Worm (Caenorhabditis elegans): Measurements from ENCODE around the gene C01C4.3.

The C01C4.3 gene

ce11 chrX:3733321-3733720, 36.6 kb downstream of the C01C4.3 start:
- TF ChIP-seq him-1 (tag; optimal IDR thresholded peaks at IDR 0.05) (no peak), W03F9.2 (tag; optimal IDR thresholded peaks at IDR 0.05) (no peak), dao-5 (tag; optimal IDR thresholded peaks at IDR 0.05) (no peak)

- TF ChIP-seq dao-5 (tag; optimal IDR thresholded peaks at IDR 0.05): no peak
- TF ChIP-seq him-1 (tag; optimal IDR thresholded peaks at IDR 0.05): no peak
- no peak for TF ChIP-seq W03F9.2 (tag; optimal IDR thresholded peaks at IDR 0.05)
Measured at ce11 chrX:3733732-3734131, 37.0 kb downstream of the C01C4.3 start, which contains the start of gene tag-18. tag-18 (minus strand) TSS chrX:3734036.

- no peak for TF ChIP-seq W03F9.2 (tag; optimal IDR thresholded peaks at IDR 0.05)
- TF ChIP-seq dao-5 (tag; optimal IDR thresholded peaks at IDR 0.05): no peak
- TF ChIP-seq him-1 (tag; optimal IDR thresholded peaks at IDR 0.05): no peak
Measured at ce11 chrX:3738617-3739016, 41.9 kb downstream of the C01C4.3 start.

DNA sequence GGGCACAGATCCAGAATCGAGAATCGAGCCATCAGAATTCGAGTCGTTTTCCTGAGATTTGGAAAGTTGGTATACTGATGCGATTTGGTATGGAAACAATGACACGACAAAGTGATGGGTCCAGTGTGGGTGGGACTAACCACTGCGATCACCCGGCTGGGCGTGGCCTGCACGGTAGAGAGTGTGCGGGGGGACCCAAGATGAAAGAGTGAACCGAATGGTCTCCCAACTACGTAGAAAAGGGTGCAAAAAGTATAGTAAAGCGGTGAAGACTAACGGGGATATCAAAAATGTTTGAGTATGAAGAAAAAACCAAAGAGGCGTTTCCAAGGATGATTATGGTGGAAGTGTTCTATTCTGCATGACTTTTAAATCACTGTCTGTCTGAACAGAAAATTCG, 45.5 kb downstream of the C01C4.3 start, which contains the start of gene fkh-2:
Gene fkh-2, minus strand, starts transcription at position 101 of the 400 bp plus-strand sequence.
- TF ChIP-seq him-1 (tag; optimal IDR thresholded peaks at IDR 0.05) (no peak), dao-5 (tag; optimal IDR thresholded peaks at IDR 0.05) (no peak), W03F9.2 (tag; optimal IDR thresholded peaks at IDR 0.05) (no peak)

DNA sequence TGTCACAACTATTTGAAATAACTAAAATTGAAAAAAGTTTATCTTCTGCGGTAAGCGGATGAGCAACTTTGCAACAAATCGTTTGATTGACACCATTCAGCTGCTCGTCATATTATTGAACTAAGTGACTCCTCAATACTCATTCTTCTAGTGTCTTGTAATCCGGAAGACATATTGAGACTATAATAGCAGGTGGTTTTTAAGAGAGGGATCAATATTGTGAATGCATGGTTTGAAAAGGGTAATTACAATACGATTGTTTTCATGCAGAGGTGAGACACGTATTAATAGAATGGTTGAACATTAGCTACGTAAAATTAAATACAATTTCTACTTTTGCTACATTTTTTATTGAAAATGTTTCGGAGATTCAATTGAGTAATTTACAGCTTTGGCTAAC, 46.5 kb downstream of the C01C4.3 start:
- no peak for TF ChIP-seq him-1 (tag; optimal IDR thresholded peaks at IDR 0.05)

- TF ChIP-seq dao-5 (tag; optimal IDR thresholded peaks at IDR 0.05): no peak
- TF ChIP-seq him-1 (tag; optimal IDR thresholded peaks at IDR 0.05): no peak
- no peak for TF ChIP-seq W03F9.2 (tag; optimal IDR thresholded peaks at IDR 0.05)
Measured at ce11 chrX:3751370-3751769, 54.7 kb downstream of the C01C4.3 start.

- TF ChIP-seq him-1 (tag; optimal IDR thresholded peaks at IDR 0.05) (no peak), dao-5 (tag; optimal IDR thresholded peaks at IDR 0.05) (no peak), W03F9.2 (tag; optimal IDR thresholded peaks at IDR 0.05) (no peak)
Measured at ce11 chrX:3752443-3752842, 55.7 kb downstream of the C01C4.3 start.

- TF ChIP-seq him-1 (tag; optimal IDR thresholded peaks at IDR 0.05) (no peak), W03F9.2 (tag; optimal IDR thresholded peaks at IDR 0.05) (no peak), dao-5 (tag; optimal IDR thresholded peaks at IDR 0.05) (no peak)
Measured at ce11 chrX:3755753-3756152, 59.0 kb downstream of the C01C4.3 start.

- TF ChIP-seq him-1 (tag; optimal IDR thresholded peaks at IDR 0.05): no peak
- no peak for TF ChIP-seq dao-5 (tag; optimal IDR thresholded peaks at IDR 0.05)
- no peak for TF ChIP-seq W03F9.2 (tag; optimal IDR thresholded peaks at IDR 0.05)
Measured at ce11 chrX:3756238-3756637, 59.5 kb downstream of the C01C4.3 start.

ce11 chrX:3758399-3758798, 61.7 kb downstream of the C01C4.3 start, which contains the start of gene T14G12.12:
T14G12.12 (minus strand) TSS chrX:3758499.
- no peak for TF ChIP-seq W03F9.2 (tag; optimal IDR thresholded peaks at IDR 0.05)
- TF ChIP-seq dao-5 (tag; optimal IDR thresholded peaks at IDR 0.05): no peak
- no peak for TF ChIP-seq him-1 (tag; optimal IDR thresholded peaks at IDR 0.05)

DNA sequence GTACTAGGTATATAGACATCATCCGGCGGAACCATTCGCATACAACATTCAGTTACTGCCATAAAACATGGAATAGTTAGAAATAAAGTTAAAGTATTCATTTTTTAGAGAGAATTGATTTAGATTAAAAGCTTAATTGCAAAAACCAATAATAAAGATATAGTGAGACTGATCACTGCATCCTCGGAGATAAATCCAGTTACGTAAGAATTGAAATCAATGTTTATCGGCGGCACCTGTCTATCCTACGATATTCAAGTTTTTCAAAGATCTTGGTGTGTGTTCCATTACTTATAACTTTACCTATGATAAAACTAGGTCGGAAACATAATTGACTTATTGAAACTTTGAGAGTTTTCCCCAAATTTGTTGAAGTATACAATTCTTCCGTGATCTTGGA, 62.6 kb downstream of the C01C4.3 start, which contains the start of gene T14G12.6:
Gene T14G12.6, minus strand, starts transcription at position 101 of the 400 bp plus-strand sequence.
- TF ChIP-seq him-1 (tag; optimal IDR thresholded peaks at IDR 0.05) (no peak), W03F9.2 (tag; optimal IDR thresholded peaks at IDR 0.05) (no peak), dao-5 (tag; optimal IDR thresholded peaks at IDR 0.05) (no peak)

DNA sequence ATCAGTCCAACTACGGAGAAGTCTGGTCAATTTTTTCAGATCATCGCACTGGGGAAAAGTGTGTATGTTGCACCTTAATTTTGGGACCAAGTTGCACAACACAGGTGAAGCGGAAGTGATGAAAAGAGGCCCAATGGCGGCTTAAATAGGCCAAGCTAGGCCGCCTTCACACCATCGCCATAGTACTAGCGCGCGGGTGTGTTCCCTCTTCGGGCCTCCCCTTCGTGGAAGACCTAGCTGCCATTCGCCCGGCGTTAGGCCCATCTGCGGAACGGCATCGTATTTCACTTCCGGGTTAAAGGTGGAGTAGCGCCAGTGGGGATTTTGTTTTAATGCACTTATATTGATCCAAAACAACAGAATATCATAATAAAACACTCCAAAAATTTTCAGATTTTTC, 63.1 kb downstream of the C01C4.3 start:
- no peak for TF ChIP-seq dao-5 (tag; optimal IDR thresholded peaks at IDR 0.05)
- no peak for TF ChIP-seq him-1 (tag; optimal IDR thresholded peaks at IDR 0.05)
- TF ChIP-seq W03F9.2 (tag; optimal IDR thresholded peaks at IDR 0.05): no peak

DNA sequence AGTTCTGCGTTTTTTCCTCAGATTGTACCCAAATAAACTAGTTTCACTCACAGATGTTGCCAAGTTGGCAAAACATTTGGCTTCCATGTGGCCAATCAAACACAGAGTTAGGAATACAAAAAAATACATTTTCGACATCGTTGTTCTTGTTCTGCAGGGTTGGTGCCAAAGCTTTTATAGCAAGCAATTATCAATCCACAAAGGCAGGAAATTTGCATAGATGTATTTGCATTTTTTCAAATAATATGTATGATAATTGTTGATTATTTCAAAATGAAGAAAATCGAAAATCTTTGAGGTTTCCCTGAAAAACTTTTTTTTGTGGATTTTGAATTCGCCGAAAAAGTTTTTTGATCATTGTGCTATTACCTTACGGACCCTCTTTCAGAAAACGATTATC, 65.7 kb downstream of the C01C4.3 start, which contains the start of gene T14G12.11:
Gene T14G12.11, minus strand, starts transcription at position 138 of the 400 bp plus-strand sequence.
- TF ChIP-seq W03F9.2 (tag; optimal IDR thresholded peaks at IDR 0.05): no peak
- TF ChIP-seq him-1 (tag; optimal IDR thresholded peaks at IDR 0.05): no peak
- TF ChIP-seq dao-5 (tag; optimal IDR thresholded peaks at IDR 0.05): no peak
